Worm (Caenorhabditis elegans): ENCODE data around the gene dod-21.

ce11 chrIV:12969141-12969540, 32.6 kb downstream of the dod-21 start, which contains the start of gene F55G11.2:
- TF ChIP-seq cebp-1 (GFP tag; IDR thresholded peaks at IDR 0.05): no peak
- no peak for TF ChIP-seq cebp-1 (tag; optimal IDR thresholded peaks at IDR 0.05)
- no peak for TF ChIP-seq T26A5.8 (tag; optimal IDR thresholded peaks at IDR 0.05)
- TF ChIP-seq lsl-1 (GFP tag; optimal IDR thresholded peaks at IDR 0.05): no peak
- TF ChIP-seq B0336.3 (GFP tag; IDR thresholded peaks at IDR 0.05): no peak
- no peak for TF ChIP-seq tlf-1 (GFP tag; optimal IDR thresholded peaks at IDR 0.05)
- TF ChIP-seq ama-1 (optimal IDR thresholded peaks at IDR 0.05): no peak
- TF ChIP-seq ama-1 (GFP tag; optimal IDR thresholded peaks at IDR 0.05): no peak
- no peak for TF ChIP-seq unc-62 (GFP tag; optimal IDR thresholded peaks at IDR 0.05)
